Worm (Caenorhabditis elegans) whole organism, midembryonic: ENCODE results near the gene frm-3.
A peak's percentile ranks its signal among the peaks of the same experiment; 100 is the strongest.

ENCODE experiments used
- T22C8.4 ChIP-seq: fragments of 200-800 bp; sonication (Bioruptor generic); IDR thresholded peaks from 2 replicates; pipeline ENCODE4 v1.3.6; 2022; ENCODE audit warnings: missing genetic modification characterization, missing compliant biosample characterization
- cog-1 ChIP-seq: sonication (generic microtip); optimal IDR thresholded peaks from 2 replicates; lab custom pipeline; 2016; ENCODE audit warnings: missing genetic modification characterization, missing compliant biosample characterization
- flt-1 ChIP-seq: fragments of 200-800 bp; sonication (Bioruptor generic); IDR thresholded peaks from 2 replicates; pipeline ENCODE4 v1.3.6; 2022; ENCODE audit warnings: missing genetic modification characterization, missing compliant biosample characterization
- klf-2 ChIP-seq: fragments of 200-800 bp; sonication (Bioruptor generic); conservative IDR thresholded peaks from 2 replicates; pipeline ENCODE4 v1.3.6; 2022; ENCODE audit warnings: missing genetic modification reagents, missing genetic modification characterization, missing compliant biosample characterization
- med-1 ChIP-seq: sonication (generic microtip); optimal IDR thresholded peaks from 2 replicates; lab custom pipeline; 2017; ENCODE audit warnings: missing genetic modification characterization, mild to moderate bottlenecking, missing compliant biosample characterization, antibody characterized with exemption, missing genetic modification reagents; ENCODE audit not compliant: insufficient read depth
- ref-1 ChIP-seq: fragments of 200-800 bp; sonication (Bioruptor generic); conservative IDR thresholded peaks from 2 replicates; pipeline ENCODE4 v1.3.6; 2022; ENCODE audit warnings: missing genetic modification reagents, missing genetic modification characterization, missing compliant biosample characterization
- tab-1 ChIP-seq: fragments of 200-800 bp; sonication (Bioruptor generic); IDR thresholded peaks from 2 replicates; pipeline ENCODE4 v1.3.6; 2022; ENCODE audit warnings: missing genetic modification characterization, missing compliant biosample characterization
- ztf-23 ChIP-seq: fragments of 200-800 bp; sonication (Bioruptor generic); IDR thresholded peaks from 2 replicates; pipeline ENCODE4 v1.3.6; 2022; ENCODE audit warnings: missing genetic modification reagents, missing genetic modification characterization, missing compliant biosample characterization
- ztf-29 ChIP-seq: fragments of 200-800 bp; sonication (Bioruptor generic); IDR thresholded peaks from 2 replicates; pipeline ENCODE4 v1.3.6; 2022; ENCODE audit warnings: missing genetic modification reagents, missing genetic modification characterization, missing compliant biosample characterization

Gene frm-3

DNA sequence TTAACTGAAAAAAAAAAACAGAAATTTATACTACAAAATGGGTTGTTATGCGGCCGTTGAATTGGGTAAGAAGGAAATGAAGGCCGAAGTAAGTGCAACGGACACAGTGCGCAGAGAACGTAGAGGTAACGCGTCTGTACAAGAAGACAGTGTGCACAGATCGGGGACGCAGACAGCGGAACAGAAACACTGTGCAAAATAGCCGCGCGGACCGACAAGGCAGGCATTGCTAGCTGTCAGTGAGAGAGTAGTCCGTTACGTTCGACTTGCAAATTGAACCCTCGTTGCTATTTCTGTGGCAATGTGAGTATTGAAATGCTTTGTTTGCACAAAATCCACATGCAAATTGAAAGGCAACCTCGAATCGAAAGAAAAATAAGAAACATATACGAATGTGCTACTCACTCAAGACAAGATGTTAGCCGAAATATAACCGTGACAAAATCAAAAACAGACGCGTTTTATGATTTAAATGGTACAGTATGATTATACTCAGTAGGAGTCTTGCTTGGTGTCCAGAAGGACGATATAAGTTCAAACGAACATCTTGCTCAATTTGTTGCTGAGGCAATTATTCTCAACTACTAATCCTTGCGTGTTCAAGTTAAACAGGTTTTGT is 28.3 kb downstream of the frm-3 start:
- TF ChIP-seq ztf-23 (GFP tag; lab: Robert Waterston, UW) (no peak), flt-1 (GFP tag; lab: Robert Waterston, UW) (0 out of 2 replicates have a peak, but pooled peaks have one; percentile 17)

DNA sequence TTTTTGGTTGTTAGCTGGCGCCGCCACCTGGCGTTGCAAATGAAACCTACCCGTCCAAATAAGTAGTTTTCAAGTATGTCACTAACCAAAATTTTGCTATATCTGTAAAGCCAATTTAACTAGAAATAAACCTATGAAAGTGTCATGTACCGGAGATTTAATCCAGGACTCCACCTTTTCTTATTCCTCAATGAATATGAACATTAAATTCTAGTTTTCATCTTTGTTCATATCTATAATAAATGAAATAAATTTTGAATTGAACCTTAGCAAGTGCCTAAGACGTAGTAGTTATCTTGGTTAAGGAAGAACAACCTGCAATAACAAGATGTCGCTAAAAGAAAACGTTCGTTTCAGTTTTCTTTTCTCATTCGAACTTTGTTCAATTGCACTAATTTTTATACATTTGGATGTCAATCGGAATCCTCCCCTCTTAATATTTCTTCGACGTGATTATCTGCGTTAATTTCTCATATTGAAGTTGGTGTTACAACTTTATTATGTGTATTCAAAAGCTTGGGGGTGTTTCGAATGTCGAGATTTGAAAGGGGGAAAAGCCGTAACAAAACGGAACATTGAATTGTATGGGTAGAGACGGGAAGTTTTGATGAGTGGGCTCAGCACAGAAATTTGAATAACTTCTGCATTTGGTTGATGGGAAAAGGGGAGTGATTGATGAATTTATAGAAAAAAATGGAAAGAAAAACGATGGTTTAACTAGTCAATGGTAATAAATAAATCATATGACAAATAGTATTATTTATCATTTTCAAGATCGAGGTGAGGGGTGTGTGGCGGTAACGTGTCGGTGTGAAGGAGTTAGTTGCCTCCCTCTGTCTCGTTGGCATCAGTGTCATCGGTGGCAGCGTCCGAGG is 31.2 kb downstream of the frm-3 start:
- no peak for TF ChIP-seq tab-1 (GFP tag; lab: Robert Waterston, UW)
- TF ChIP-seq T22C8.4, result no peak
- peak; percentile 29; the same call in 1 of the 2 replicates for TF ChIP-seq ztf-23 (GFP tag; lab: Robert Waterston, UW)

DNA sequence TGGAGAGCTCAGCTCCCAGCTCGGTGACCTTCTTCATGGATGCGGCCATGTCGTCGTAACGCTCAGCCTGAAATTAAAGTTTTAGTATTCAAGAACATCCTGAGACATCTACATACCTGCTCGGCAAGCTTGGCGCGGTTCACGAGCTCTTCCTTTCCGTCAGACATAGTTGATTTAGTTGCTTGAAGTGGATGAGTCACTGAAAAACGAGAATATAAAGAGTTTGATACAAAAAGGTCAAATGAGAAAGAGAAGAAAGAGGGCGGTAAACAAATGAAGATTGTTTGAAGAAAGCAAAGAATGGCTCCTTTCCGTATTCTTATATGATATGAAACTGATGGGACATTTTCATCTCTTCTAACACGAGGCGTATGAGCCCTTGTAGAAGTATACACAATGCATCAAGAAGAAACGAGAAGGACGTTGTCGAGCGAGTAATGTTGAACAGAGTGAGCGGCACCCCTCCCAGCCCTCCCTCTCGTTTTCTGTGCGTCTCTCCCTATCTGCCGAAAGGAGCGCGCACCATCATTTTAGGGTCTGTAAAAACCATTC is 33.0 kb downstream of the frm-3 start, which contains the start of gene ftt-2:
TSS of gene ftt-2 (minus strand) at position 206 of the 552 bp plus-strand sequence.
- no peak for TF ChIP-seq ztf-29
- TF ChIP-seq med-1 (GFP tag; lab: Kevin White, UChicago), result no peak
- TF ChIP-seq flt-1 (GFP tag; lab: Robert Waterston, UW), result no peak
- TF ChIP-seq klf-2 (GFP tag; lab: Robert Waterston, UW), result no peak
- no peak for TF ChIP-seq ref-1
- no peak for TF ChIP-seq ztf-23 (GFP tag; lab: Robert Waterston, UW)
- no peak for TF ChIP-seq T22C8.4
- no peak for TF ChIP-seq tab-1 (GFP tag; lab: Robert Waterston, UW)
- no peak for TF ChIP-seq cog-1

DNA sequence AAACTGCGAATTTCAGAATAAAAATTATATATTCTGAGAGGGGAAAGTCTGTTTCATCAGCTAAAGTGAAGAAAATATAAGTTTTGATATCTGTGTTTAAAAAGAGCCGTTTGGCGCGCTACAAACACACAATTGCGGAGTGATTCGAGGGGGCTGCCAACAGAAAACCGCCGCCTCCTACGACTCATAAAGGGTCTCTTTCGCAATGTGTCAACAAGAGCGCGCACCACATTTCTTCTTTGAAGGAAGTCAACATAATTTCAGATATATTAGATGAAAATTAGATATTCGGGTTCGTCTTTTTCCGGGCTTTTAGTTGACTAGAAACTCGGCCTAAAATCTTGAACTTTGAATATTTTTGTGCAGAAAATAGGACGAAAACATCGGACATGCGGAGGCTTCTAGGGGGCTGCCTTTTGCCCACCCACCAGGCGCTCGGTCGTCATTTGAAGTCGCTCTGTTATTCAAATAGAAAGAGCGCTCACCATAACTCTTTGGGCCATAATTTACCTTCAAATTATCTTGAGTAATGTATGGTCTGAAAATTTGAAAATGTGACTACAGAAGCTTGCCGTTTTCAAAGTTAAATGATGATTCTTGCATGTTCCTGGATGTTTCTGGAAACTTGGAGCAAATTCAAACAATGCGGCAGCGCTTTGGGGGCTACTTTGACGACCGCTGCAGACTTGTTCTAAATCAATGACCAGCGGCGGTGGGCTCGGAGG is 33.6 kb downstream of the frm-3 start:
- TF ChIP-seq ztf-29, result peak; percentile 95
- peak; percentile 88 for TF ChIP-seq ztf-23 (GFP tag; lab: Robert Waterston, UW)
- no peak for TF ChIP-seq ref-1
- peak; percentile 50; the same call in 1 of the 2 replicates for TF ChIP-seq T22C8.4
- peak; percentile 54; the same call in 1 of the 2 replicates for TF ChIP-seq tab-1 (GFP tag; lab: Robert Waterston, UW)
- peak; percentile 80 for TF ChIP-seq klf-2 (GFP tag; lab: Robert Waterston, UW)
- TF ChIP-seq cog-1, result peak; percentile 100
- TF ChIP-seq flt-1 (GFP tag; lab: Robert Waterston, UW), result peak; percentile 95
- peak; percentile 86 for TF ChIP-seq med-1 (GFP tag; lab: Kevin White, UChicago)

DNA sequence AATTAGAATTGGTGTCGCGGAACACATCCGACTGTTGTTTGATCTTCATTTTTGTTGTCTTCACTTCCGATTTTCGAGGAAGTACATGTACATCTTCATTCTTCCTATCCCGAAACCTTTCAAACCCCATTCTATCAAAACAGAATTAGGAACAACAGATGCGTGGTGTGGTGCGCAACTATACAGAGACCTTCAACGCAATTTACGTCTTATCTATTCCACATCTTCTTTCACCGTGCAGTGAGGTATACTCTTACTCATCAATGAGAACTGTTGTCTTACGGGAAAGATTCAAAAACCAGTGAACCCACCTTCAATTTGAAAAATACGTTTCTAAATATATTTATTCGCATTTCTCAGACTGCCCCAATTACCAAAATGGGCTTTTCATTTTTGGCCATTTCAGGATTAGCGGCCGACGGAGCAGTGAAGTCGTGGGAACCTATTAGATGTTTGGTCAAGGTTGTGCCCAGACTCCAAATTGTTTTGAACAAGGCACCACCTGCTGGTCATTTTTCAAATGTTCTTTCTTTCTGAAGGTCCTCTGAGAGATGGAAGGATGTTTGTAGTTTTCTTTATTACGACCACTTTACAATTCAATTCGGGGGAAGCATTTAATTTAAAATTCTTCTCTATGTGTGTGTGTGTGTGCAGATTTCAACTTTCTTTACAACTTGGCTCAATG is 34.7 kb downstream of the frm-3 start:
- TF ChIP-seq klf-2 (GFP tag; lab: Robert Waterston, UW), result no peak
- no peak for TF ChIP-seq med-1 (GFP tag; lab: Kevin White, UChicago)

DNA sequence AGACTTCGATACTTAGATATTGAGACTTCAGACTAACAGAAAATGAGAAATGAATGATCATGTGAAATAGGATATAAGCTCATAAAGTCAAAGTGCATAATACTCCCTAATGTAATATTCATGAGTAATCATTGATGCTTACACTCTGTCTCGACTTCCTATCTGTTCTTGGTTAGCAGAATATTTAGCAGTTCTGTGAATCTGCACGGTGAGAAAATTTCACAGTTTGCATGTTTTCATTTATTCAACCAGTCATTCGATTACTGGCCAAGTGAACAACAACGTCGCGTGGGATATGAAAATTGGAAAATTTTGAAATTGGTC is 35.2 kb downstream of the frm-3 start:
- TF ChIP-seq klf-2 (GFP tag; lab: Robert Waterston, UW) (no peak), cog-1 (peak; percentile 8)

DNA sequence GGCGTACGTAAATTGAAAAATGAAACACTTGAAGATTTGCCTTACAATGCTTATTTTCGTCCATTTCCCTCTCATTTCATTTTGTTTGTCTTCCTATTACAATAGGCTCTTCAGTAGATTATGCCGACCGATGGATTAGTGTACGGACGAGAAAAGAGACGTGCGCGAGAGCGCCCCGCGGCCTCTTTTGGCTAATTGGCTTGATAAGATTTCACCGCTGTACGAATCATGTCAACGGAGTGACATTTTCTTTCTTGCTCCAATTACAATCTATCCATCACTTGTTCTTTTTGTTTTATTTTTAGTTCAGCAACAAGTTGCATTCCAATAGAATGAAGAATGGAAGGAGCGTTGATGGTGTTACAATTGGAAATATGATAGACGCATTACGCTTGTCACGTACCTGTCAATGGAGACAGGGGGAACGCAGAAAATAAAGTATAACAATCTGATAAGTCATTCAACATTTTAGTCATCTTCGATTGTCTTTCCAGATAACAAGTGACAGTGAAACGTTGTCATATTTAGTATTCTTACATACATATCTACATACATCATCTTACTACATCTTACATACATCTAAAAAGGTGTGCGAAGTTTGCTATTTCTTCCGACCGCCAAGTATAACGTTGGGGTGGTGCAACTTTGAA is 35.9 kb downstream of the frm-3 start:
- TF ChIP-seq med-1 (GFP tag; lab: Kevin White, UChicago), result no peak
- no peak for TF ChIP-seq T22C8.4
- TF ChIP-seq ztf-23 (GFP tag; lab: Robert Waterston, UW), result no peak
- TF ChIP-seq cog-1, result no peak
- TF ChIP-seq ztf-29, result no peak
- no peak for TF ChIP-seq flt-1 (GFP tag; lab: Robert Waterston, UW)
- no peak for TF ChIP-seq ref-1
- TF ChIP-seq klf-2 (GFP tag; lab: Robert Waterston, UW), result no peak
- TF ChIP-seq tab-1 (GFP tag; lab: Robert Waterston, UW), result no peak

DNA sequence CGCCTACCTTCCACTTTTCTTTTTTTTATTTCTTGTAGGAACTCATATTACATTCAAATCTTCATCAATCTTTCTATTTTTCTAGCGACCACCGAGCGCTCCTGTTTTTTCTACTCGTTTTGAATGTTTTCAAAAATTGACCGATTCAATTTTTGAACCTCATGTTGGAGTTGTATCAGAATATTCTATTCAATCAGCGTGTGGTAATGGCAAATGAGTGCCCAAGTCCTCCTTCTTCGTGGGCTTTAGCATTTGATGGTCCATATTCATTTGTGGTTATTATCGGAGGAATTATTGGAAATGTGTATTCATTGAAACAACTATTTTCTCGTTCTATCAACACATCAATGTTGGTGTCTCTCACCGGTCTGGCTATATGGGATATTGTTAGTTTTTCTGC is 45.1 kb downstream of the frm-3 start, which contains the start of gene F52D10.4:
TSS of gene F52D10.4 (plus strand) at position 84 of the 400 bp plus-strand sequence.
- TF ChIP-seq tab-1 (GFP tag; lab: Robert Waterston, UW) (no peak), cog-1 (no peak), ztf-23 (GFP tag; lab: Robert Waterston, UW) (no peak), med-1 (GFP tag; lab: Kevin White, UChicago) (no peak), T22C8.4 (no peak), ztf-29 (no peak)

DNA sequence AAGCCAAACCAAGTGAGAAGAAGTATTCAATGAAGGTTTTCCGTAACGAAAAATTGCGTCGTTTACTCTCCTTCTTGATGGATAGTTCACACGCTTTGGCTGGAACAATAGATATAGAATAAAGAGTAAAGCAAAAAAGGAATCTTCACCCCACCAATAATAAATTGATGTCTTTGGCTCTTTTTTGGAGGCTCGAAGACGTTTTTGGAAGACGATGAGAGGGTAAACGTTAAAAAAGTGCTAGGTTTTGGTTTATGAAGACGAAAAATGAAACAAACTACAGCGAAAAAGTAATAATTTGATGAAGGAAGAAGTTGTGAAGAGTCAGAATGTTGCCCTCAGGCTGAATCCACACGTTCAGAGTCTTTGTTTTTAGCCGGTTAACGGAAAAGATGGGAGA is 49.7 kb downstream of the frm-3 start, which contains the start of gene sto-3:
TSS of gene sto-3 (minus strand) at position 101 of the 400 bp plus-strand sequence.
- TF ChIP-seq ztf-23 (GFP tag; lab: Robert Waterston, UW), result no peak
- no peak for TF ChIP-seq ref-1
- TF ChIP-seq ztf-29, result no peak
- TF ChIP-seq tab-1 (GFP tag; lab: Robert Waterston, UW), result no peak
- TF ChIP-seq cog-1, result no peak
- TF ChIP-seq med-1 (GFP tag; lab: Kevin White, UChicago), result no peak
- TF ChIP-seq klf-2 (GFP tag; lab: Robert Waterston, UW), result no peak
- TF ChIP-seq T22C8.4, result no peak
- no peak for TF ChIP-seq flt-1 (GFP tag; lab: Robert Waterston, UW)
